Worm (Caenorhabditis elegans): ENCODE data around the gene M05D6.5.
A peak's percentile ranks its signal among the peaks of the same experiment; 100 is the strongest.

The M05D6.5 gene

DNA sequence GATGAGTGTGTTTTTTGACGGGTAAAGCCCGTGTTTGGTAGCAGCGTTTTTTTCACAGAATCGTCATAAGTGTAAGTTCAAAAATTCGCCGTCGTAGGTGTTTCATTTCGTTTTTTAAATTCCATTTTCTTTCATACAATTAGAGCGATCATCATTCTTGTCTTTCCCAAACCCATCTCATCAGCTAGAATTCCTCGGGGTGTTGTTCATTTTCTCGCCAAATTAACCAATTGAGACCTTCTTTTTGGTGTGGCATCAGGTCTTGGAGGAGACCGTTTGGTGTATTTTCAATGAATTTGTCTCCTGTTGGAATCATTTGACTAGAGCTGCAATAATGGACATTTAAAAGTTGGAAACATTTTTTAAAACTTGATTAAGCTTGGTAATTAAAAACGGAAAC, 9.1 kb downstream of the M05D6.5 start:
- TF ChIP-seq dpl-1 (GFP tag; optimal IDR thresholded peaks at IDR 0.05) = no peak
- no peak for TF ChIP-seq lsy-2 (tag; optimal IDR thresholded peaks at IDR 0.05)
- no peak for TF ChIP-seq nhr-84 (tag; optimal IDR thresholded peaks at IDR 0.05)

DNA sequence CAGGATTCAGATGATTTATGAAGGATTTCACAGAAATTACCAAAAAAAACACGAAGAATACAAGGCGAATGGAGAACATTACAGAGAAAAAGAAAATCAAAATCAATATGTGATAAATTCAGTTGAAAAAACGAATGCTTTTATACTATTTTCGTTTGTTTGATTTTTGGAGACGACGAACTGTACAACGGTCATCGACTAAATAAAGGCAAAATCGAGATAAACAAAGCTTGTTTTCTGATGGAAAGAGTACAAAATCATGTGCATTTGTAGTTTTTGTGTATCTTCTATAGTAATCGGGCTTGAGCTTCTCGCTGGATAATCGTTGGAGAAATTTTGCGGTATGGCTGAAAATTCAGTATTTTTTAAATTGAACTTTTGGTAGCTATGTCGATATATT, 10.9 kb downstream of the M05D6.5 start, which contains the start of gene M05D6.8:
M05D6.8 (minus strand) TSS at position 101 of the 400 bp plus-strand sequence.
- TF ChIP-seq Y116A8C.19 (tag; optimal IDR thresholded peaks at IDR 0.05; ENCODE audit: borderline replicate concordance) (no peak), C04F5.9 (tag; optimal IDR thresholded peaks at IDR 0.05) (no peak), unc-86 (tag; optimal IDR thresholded peaks at IDR 0.05) (no peak), lin-13 (GFP tag; optimal IDR thresholded peaks at IDR 0.05) (no peak)

DNA sequence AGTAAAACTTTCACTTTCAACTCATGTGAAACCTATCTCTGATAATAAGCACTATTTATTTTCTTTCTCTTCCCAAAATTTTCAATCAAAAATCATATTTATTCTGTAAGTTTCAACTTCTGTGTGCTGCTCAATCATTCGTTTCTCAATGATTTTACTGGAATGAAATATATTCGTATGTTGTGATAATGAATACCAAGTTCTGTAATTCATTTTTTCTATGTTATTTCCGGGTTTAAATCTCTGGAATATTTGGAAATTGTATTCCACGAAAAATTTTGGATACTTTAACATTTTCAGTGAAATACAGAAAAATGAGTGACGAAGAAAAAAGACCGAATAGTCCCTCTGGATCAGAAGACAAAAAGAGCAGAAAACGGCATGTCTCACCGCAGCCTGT, 14.2 kb downstream of the M05D6.5 start, which contains the start of gene M05D6.2:
M05D6.2 (plus strand) TSS at position 301 of the 400 bp plus-strand sequence.
- TF ChIP-seq ces-1 (GFP tag; optimal IDR thresholded peaks at IDR 0.05) (no peak), C16A3.4 (tag; optimal IDR thresholded peaks at IDR 0.05) (no peak), aly-2 (tag; optimal IDR thresholded peaks at IDR 0.05) (no peak), tlp-1 (tag; optimal IDR thresholded peaks at IDR 0.05) (no peak), dpl-1 (GFP tag; optimal IDR thresholded peaks at IDR 0.05) (no peak), efl-1 (optimal IDR thresholded peaks at IDR 0.05) (no peak), efl-1 (GFP tag; optimal IDR thresholded peaks at IDR 0.05 in 1 of 2) (peak in 1 of 2 experiments; percentile 17), tbx-2 (tag; optimal IDR thresholded peaks at IDR 0.05) (no peak)

DNA sequence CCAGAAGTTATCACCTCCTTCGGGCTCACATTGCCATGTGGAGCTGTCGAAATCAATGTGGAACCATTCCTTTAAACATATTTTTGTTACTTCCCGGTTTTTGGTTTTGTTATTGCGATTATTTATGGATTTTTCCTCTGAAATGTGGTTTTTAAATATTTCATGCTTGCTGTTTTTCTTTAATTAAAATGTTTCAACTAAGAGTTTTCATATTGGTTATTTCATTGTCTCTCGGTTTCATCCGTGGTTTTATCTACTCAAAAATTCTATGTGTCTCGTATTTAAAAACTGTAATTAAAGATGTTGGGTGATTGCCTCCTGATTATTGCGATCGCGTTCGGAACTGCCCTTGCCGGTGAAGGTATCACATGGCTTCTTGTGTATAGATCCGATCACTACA, 15.1 kb downstream of the M05D6.5 start, which contains the start of gene F22B5.10:
F22B5.10 (plus strand) TSS at position 301 of the 400 bp plus-strand sequence.
- no peak for TF ChIP-seq ceh-63 (GFP tag; optimal IDR thresholded peaks at IDR 0.05)
- TF ChIP-seq mef-2 (tag; optimal IDR thresholded peaks at IDR 0.05) = no peak
- TF ChIP-seq lir-3 (tag; optimal IDR thresholded peaks at IDR 0.05; ENCODE audit: poor library complexity) = no peak

DNA sequence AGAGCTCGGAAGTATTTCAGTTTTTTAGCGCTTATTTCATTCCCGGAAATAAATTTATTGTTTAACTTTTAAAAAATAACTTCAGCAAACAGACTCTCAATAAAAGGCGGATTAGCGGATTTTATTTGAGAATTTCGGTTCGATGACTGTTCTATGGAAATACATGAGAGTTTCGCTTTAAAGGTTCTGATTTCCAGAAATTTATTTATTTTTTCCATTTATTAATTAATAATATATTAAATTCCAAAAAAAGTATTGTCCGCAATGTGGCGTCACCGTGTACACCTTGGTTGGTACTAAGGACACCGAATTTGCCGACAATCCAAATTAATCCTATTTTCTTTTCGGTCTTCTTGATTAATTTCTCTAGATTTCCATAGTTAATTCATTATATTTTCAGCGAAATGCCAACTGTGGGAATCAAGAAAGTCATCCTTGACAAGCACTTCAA, 17.5 kb downstream of the M05D6.5 start, which contains the start of gene fars-3:
fars-3 (plus strand) TSS at position 401 of the 451 bp plus-strand sequence.
- TF ChIP-seq snpc-4 (tag; optimal IDR thresholded peaks at IDR 0.05) = peak; percentile 12
- TF ChIP-seq aha-1 (tag; optimal IDR thresholded peaks at IDR 0.05) = no peak
- peak; percentile 30 for TF ChIP-seq nhr-71 (tag; optimal IDR thresholded peaks at IDR 0.05)
- TF ChIP-seq ama-1 (optimal IDR thresholded peaks at IDR 0.05) = peak; percentile 17
- peak; percentile 38 for TF ChIP-seq unc-130 (tag; optimal IDR thresholded peaks at IDR 0.05)
- TF ChIP-seq xbp-1 (tag; optimal IDR thresholded peaks at IDR 0.05) = peak; percentile 13
- peak; percentile 70 for TF ChIP-seq mep-1 (tag; optimal IDR thresholded peaks at IDR 0.05)
- TF ChIP-seq nhr-20 (tag; optimal IDR thresholded peaks at IDR 0.05) = peak; percentile 5
- TF ChIP-seq efl-1 (optimal IDR thresholded peaks at IDR 0.05) = peak; percentile 1 to 8
- TF ChIP-seq efl-1 (GFP tag; optimal IDR thresholded peaks at IDR 0.05 in 1 of 2) = peak in 1 of 2 experiments; percentile 36
- peak; percentile 78 for TF ChIP-seq F16B12.6 (tag; optimal IDR thresholded peaks at IDR 0.05)
- TF ChIP-seq hlh-4 (tag; optimal IDR thresholded peaks at IDR 0.05) = no peak
- TF ChIP-seq tbx-2 (tag; optimal IDR thresholded peaks at IDR 0.05) = no peak
- TF ChIP-seq nhr-77 (tag; optimal IDR thresholded peaks at IDR 0.05) = no peak
- peak; percentile 8 for TF ChIP-seq swsn-7 (tag; optimal IDR thresholded peaks at IDR 0.05)
- no peak for TF ChIP-seq sup-37 (GFP tag; optimal IDR thresholded peaks at IDR 0.05)
- TF ChIP-seq lsy-2 (tag; optimal IDR thresholded peaks at IDR 0.05) = peak; percentile 33 to 59
- peak in 1 of 2 experiments; percentile 28 for TF ChIP-seq lin-35 (GFP tag; optimal IDR thresholded peaks at IDR 0.05)
- no peak for TF ChIP-seq C16A3.4 (tag; optimal IDR thresholded peaks at IDR 0.05)
- no peak for TF ChIP-seq vab-15 (tag; optimal IDR thresholded peaks at IDR 0.05)
- TF ChIP-seq dpl-1 (GFP tag; optimal IDR thresholded peaks at IDR 0.05) = peak in 1 of 3 experiments; percentile 52
- peak; percentile 31 for TF ChIP-seq snu-23 (GFP tag; optimal IDR thresholded peaks at IDR 0.05)
- TF ChIP-seq nhr-85 (tag) = peak; percentile 38
- TF ChIP-seq blmp-1 (tag; optimal IDR thresholded peaks at IDR 0.05) = peak; percentile 52
- TF ChIP-seq lin-15B (tag; optimal IDR thresholded peaks at IDR 0.05) = no peak
- no peak for TF ChIP-seq nhr-76 (tag; optimal IDR thresholded peaks at IDR 0.05)
- TF ChIP-seq aly-2 (tag; optimal IDR thresholded peaks at IDR 0.05) = peak; percentile 46
- peak; percentile 25 for TF ChIP-seq skn-1 (tag; optimal IDR thresholded peaks at IDR 0.05)
